Fruit fly (Drosophila melanogaster): ENCODE results near the gene CG12268.

CG12268 gene

dm6 chr3R:23942965-23943413, 5.2 kb downstream of the CG12268 start, which contains the start of gene Gdh (continued):
- TF ChIP-seq CG42726 (GFP tag; IDR thresholded peaks at IDR 0.05; ENCODE audit: partially characterized antibody) (peak; percentile 70; the same call in 1 of the 2 replicates), Six4 (GFP tag; optimal IDR thresholded peaks at IDR 0.05) (no peak), CG16863 (GFP tag; optimal IDR thresholded peaks at IDR 0.05) (no peak), knrl (GFP tag; IDR thresholded peaks at IDR 0.05; ENCODE audit: partially characterized antibody) (0 out of 3 replicates have a peak, but pooled peaks have one; percentile 33), CG15696 (tag; optimal IDR thresholded peaks at IDR 0.05) (no peak), CG17912 (GFP tag; optimal IDR thresholded peaks at IDR 0.05) (no peak), NK7.1 (GFP tag; optimal IDR thresholded peaks at IDR 0.05) (no peak), org-1 (GFP tag; optimal IDR thresholded peaks at IDR 0.05) (no peak), grau (tag; optimal IDR thresholded peaks at IDR 0.05) (peak; percentile 12), CG14965 (GFP tag; optimal IDR thresholded peaks at IDR 0.05; ENCODE audit: borderline replicate concordance) (no peak), CG11247 (GFP tag; IDR thresholded peaks at IDR 0.05) (no peak), Poxn (GFP tag; IDR thresholded peaks at IDR 0.05) (no peak), Stat92E (GFP tag; optimal IDR thresholded peaks at IDR 0.05) (peak in 1 of 3 experiments; percentile 12), CG9727 (GFP tag; optimal IDR thresholded peaks at IDR 0.05) (peak; percentile 23), zfh2 (GFP tag; optimal IDR thresholded peaks at IDR 0.05) (no peak), CG9932 (GFP tag; IDR thresholded peaks at IDR 0.05) (peak; percentile 45; the same call in 1 of the 2 replicates), CG4617 (GFP tag; optimal IDR thresholded peaks at IDR 0.05; ENCODE audit: borderline replicate concordance) (no peak), schlank (tag; optimal IDR thresholded peaks at IDR 0.05) (no peak), Jarid2 (GFP tag; optimal IDR thresholded peaks at IDR 0.05) (peak; percentile 96), bab2 (GFP tag; optimal IDR thresholded peaks at IDR 0.05) (no peak), CG30431 (GFP tag; optimal IDR thresholded peaks at IDR 0.05) (no peak), CG33557 (GFP tag; optimal IDR thresholded peaks at IDR 0.05) (no peak), CG7839 (tag; optimal IDR thresholded peaks at IDR 0.05) (peak; percentile 21), CG2875 (GFP tag; optimal IDR thresholded peaks at IDR 0.05) (no peak), ro (GFP tag; IDR thresholded peaks at IDR 0.05) (no peak), CG6254 (GFP tag; optimal IDR thresholded peaks at IDR 0.05) (no peak), CG13624 (GFP tag; optimal IDR thresholded peaks at IDR 0.05) (peak; percentile 46), hkb (optimal IDR thresholded peaks at IDR 0.05) (no peak), hkb (GFP tag; IDR thresholded peaks at IDR 0.05) (peak; percentile 55; the same call in 1 of the 2 replicates), sima (GFP tag; optimal IDR thresholded peaks at IDR 0.05) (no peak), chif (GFP tag; optimal IDR thresholded peaks at IDR 0.05) (no peak), run (tag; optimal IDR thresholded peaks at IDR 0.05) (no peak), crol (GFP tag; IDR thresholded peaks at IDR 0.05) (no peak), sob (GFP tag; IDR thresholded peaks at IDR 0.05) (peak; percentile 43; the same call in 1 of the 2 replicates), ind (GFP tag; optimal IDR thresholded peaks at IDR 0.05) (no peak), Hmr (GFP tag; optimal IDR thresholded peaks at IDR 0.05) (peak; percentile 9), D19A (tag; optimal IDR thresholded peaks at IDR 0.05) (no peak), Deaf1 (tag; optimal IDR thresholded peaks at IDR 0.05) (peak; percentile 88), cwo (GFP tag; optimal IDR thresholded peaks at IDR 0.05) (peak; percentile 94), fd96Cb (tag; optimal IDR thresholded peaks at IDR 0.05) (no peak), Antp (GFP tag; optimal IDR thresholded peaks at IDR 0.05) (no peak), CG6683 (GFP tag; optimal IDR thresholded peaks at IDR 0.05) (no peak), CG2678 (tag; optimal IDR thresholded peaks at IDR 0.05) (peak; percentile 31), Scr (GFP tag; IDR thresholded peaks at IDR 0.05; ENCODE audit: partially characterized antibody) (peak; percentile 49), CG14441 (GFP tag; IDR thresholded peaks at IDR 0.05) (no peak), trh (GFP tag; optimal IDR thresholded peaks at IDR 0.05) (no peak), insv (GFP tag; optimal IDR thresholded peaks at IDR 0.05) (no peak), CG7745 (tag; optimal IDR thresholded peaks at IDR 0.05) (no peak), Xrp1 (GFP tag; IDR thresholded peaks at IDR 0.05) (no peak), Vsx1 (GFP tag; optimal IDR thresholded peaks at IDR 0.05) (no peak)

Data from whole organism, embryonic.